Fruit fly (Drosophila melanogaster) whole organism: ENCODE data around the gene AP-2sigma.

ENCODE experiments used
- CG8478 ChIP-seq: fragments of >200 bp; optimal IDR thresholded peaks from 2 replicates; lab custom pipeline; 2018; ENCODE audit warnings: inconsistent platforms
- Dll ChIP-seq: fragments of >200 bp; optimal IDR thresholded peaks from 2 replicates; lab custom pipeline; 2017
- EcR ChIP-seq, 2 experiments: fragments of >200 bp; optimal IDR thresholded peaks; 2 replicates each; lab custom pipeline; 2017; ENCODE audit warnings: missing biosample characterization in 2 of 2, missing genetic modification characterization in 2 of 2, missing genetic modification reagents in 2 of 2
- psq ChIP-seq: fragments of >200 bp; optimal IDR thresholded peaks from 2 replicates; lab custom pipeline; 2017

- no peak for TF ChIP-seq CG8478 (lab: Kevin White, UChicago)
- no peak for TF ChIP-seq EcR (GFP tag; optimal IDR thresholded peaks at IDR 0.05; lab: Kevin White, UChicago)
- TF ChIP-seq Dll = no peak
- TF ChIP-seq psq (lab: Kevin White, UChicago) = no peak
Measured at dm6 chr3R:21297387-21297956, 27.6 kb upstream of the AP-2sigma start.
